Comparison of ENCODE assay signal across 1 worm cellular context in genomic region chrII:10547803-10548693, ce11.
A peak's percentile ranks its signal among the peaks of the same experiment; 100 is the strongest.
TF ChIP-seq lines count a peak whose summit lies in the region.

No protein-coding gene starts in this region.

TF ChIP-seq in whole organism, L1 larva, 84 proteins besides CTCF, POLR2A, EP300 and RAD21 (continued from another document):
- TF ChIP-seq grh-1 (GFP tag; IDR thresholded peaks at IDR 0.05; lab: Robert Waterston, UW) (no peak; the same call in 1 of the 2 replicates), dsc-1 (tag; optimal IDR thresholded peaks at IDR 0.05; lab: Kevin White, UChicago) (no peak), F16B12.6 (tag; optimal IDR thresholded peaks at IDR 0.05; lab: Kevin White, UChicago) (no peak), lin-14 (GFP tag; optimal IDR thresholded peaks at IDR 0.05; lab: Kevin White, UChicago) (peak; percentile 63), lir-3 (tag; optimal IDR thresholded peaks at IDR 0.05; lab: Kevin White, UChicago; ENCODE audit: poor library complexity) (no peak), ets-5 (GFP tag; IDR thresholded peaks at IDR 0.05; lab: Robert Waterston, UW) (no peak), tlp-1 (tag; optimal IDR thresholded peaks at IDR 0.05; lab: Kevin White, UChicago) (no peak), mef-2 (tag; optimal IDR thresholded peaks at IDR 0.05; lab: Kevin White, UChicago) (peak; percentile 18), alr-1 (tag; optimal IDR thresholded peaks at IDR 0.05; lab: Kevin White, UChicago; ENCODE audit: borderline replicate concordance) (no peak), mdl-1 (tag; optimal IDR thresholded peaks at IDR 0.05; lab: Kevin White, UChicago) (peak in 1 of 2 experiments; percentile 28), ama-1 (optimal IDR thresholded peaks at IDR 0.05; lab: Kevin White, UChicago) (peak; percentile 88), blmp-1 (tag; optimal IDR thresholded peaks at IDR 0.05; lab: Kevin White, UChicago) (peak; percentile 26), nhr-84 (tag; optimal IDR thresholded peaks at IDR 0.05; lab: Kevin White, UChicago) (no peak), nhr-12 (tag; optimal IDR thresholded peaks at IDR 0.05; lab: Kevin White, UChicago) (no peak), snpc-4 (tag; optimal IDR thresholded peaks at IDR 0.05; lab: Kevin White, UChicago) (no peak), ztf-11 (tag; optimal IDR thresholded peaks at IDR 0.05; lab: Kevin White, UChicago) (peak in 1 of 2 experiments; percentile 35), nhr-47 (tag; optimal IDR thresholded peaks at IDR 0.05; lab: Kevin White, UChicago) (no peak), pqm-1 (tag; optimal IDR thresholded peaks at IDR 0.05; lab: Kevin White, UChicago) (no peak), nhr-76 (tag; optimal IDR thresholded peaks at IDR 0.05; lab: Kevin White, UChicago) (no peak), C16A3.4 (tag; optimal IDR thresholded peaks at IDR 0.05; lab: Kevin White, UChicago) (no peak), unc-86 (tag; optimal IDR thresholded peaks at IDR 0.05; lab: Kevin White, UChicago) (peak; percentile 60), hlh-4 (tag; optimal IDR thresholded peaks at IDR 0.05; lab: Kevin White, UChicago) (no peak), elt-3 (tag; optimal IDR thresholded peaks at IDR 0.05; lab: Kevin White, UChicago) (peak in 1 of 6 experiments; percentile 18), snu-23 (GFP tag; optimal IDR thresholded peaks at IDR 0.05; lab: Kevin White, UChicago) (peak; percentile 24), nhr-28 (tag; optimal IDR thresholded peaks at IDR 0.05; lab: Kevin White, UChicago) (no peak), lin-35 (GFP tag; optimal IDR thresholded peaks at IDR 0.05; lab: Kevin White, UChicago) (peak; percentile 33 to 51), nhr-71 (tag; optimal IDR thresholded peaks at IDR 0.05; lab: Kevin White, UChicago) (peak; percentile 60), skn-1 (tag; optimal IDR thresholded peaks at IDR 0.05; lab: Kevin White, UChicago) (peak; percentile 14), aha-1 (tag; optimal IDR thresholded peaks at IDR 0.05; lab: Kevin White, UChicago) (no peak), unc-30 (tag; optimal IDR thresholded peaks at IDR 0.05; lab: Kevin White, UChicago) (no peak), nhr-237 (tag; optimal IDR thresholded peaks at IDR 0.05; lab: Kevin White, UChicago) (no peak), nhr-20 (tag; optimal IDR thresholded peaks at IDR 0.05; lab: Kevin White, UChicago) (peak; percentile 30), egl-27 (tag; optimal IDR thresholded peaks at IDR 0.05; lab: Kevin White, UChicago) (no peak), fkh-10 (GFP tag; optimal IDR thresholded peaks at IDR 0.05; lab: Kevin White, UChicago) (no peak), nhr-90 (tag; optimal IDR thresholded peaks at IDR 0.05; lab: Kevin White, UChicago; ENCODE audit: poor library complexity) (peak; percentile 27), egl-13 (tag; optimal IDR thresholded peaks at IDR 0.05; lab: Kevin White, UChicago) (no peak), isw-1 (GFP tag; IDR thresholded peaks at IDR 0.05; lab: Robert Waterston, UW) (no peak), tbx-2 (tag; optimal IDR thresholded peaks at IDR 0.05; lab: Kevin White, UChicago) (no peak), sptf-1 (tag; optimal IDR thresholded peaks at IDR 0.05; lab: Kevin White, UChicago) (no peak), nhr-19 (GFP tag; conservative IDR thresholded peaks at IDR 0.05; lab: Robert Waterston, UW) (0 out of 2 replicates have a peak, but pooled peaks have one; percentile 1), zip-4 (GFP tag; optimal IDR thresholded peaks at IDR 0.05; lab: Kevin White, UChicago) (no peak), lin-15B (tag; optimal IDR thresholded peaks at IDR 0.05; lab: Kevin White, UChicago) (no peak), xbp-1 (tag; optimal IDR thresholded peaks at IDR 0.05; lab: Kevin White, UChicago) (no peak), ces-1 (GFP tag; optimal IDR thresholded peaks at IDR 0.05; lab: Kevin White, UChicago) (no peak), lsy-2 (tag; optimal IDR thresholded peaks at IDR 0.05; lab: Kevin White, UChicago) (peak; percentile 2 to 17), aly-2 (tag; optimal IDR thresholded peaks at IDR 0.05; lab: Kevin White, UChicago) (peak; percentile 28), vab-15 (tag; optimal IDR thresholded peaks at IDR 0.05; lab: Kevin White, UChicago) (no peak), ceh-90 (tag; optimal IDR thresholded peaks at IDR 0.05; lab: Kevin White, UChicago) (no peak), zag-1 (tag; optimal IDR thresholded peaks at IDR 0.05; lab: Kevin White, UChicago) (no peak), rnt-1 (tag; optimal IDR thresholded peaks at IDR 0.05; lab: Kevin White, UChicago) (peak; percentile 33), lin-13 (GFP tag; optimal IDR thresholded peaks at IDR 0.05; lab: Kevin White, UChicago) (peak; percentile 35), swsn-7 (tag; optimal IDR thresholded peaks at IDR 0.05; lab: Kevin White, UChicago) (no peak), nhr-77 (tag; optimal IDR thresholded peaks at IDR 0.05; lab: Kevin White, UChicago) (no peak), efl-1 (optimal IDR thresholded peaks at IDR 0.05; lab: Kevin White, UChicago) (no peak), efl-1 (GFP tag; optimal IDR thresholded peaks at IDR 0.05 in 1 of 2; lab: Kevin White, UChicago) (peak in 1 of 2 experiments; percentile 94), unc-62 (GFP tag; optimal IDR thresholded peaks at IDR 0.05; lab: Kevin White, UChicago) (no peak), ceh-8 (GFP tag; optimal IDR thresholded peaks at IDR 0.05; lab: Kevin White, UChicago) (no peak), mep-1 (tag; optimal IDR thresholded peaks at IDR 0.05; lab: Kevin White, UChicago) (peak; percentile 82), dpl-1 (GFP tag; optimal IDR thresholded peaks at IDR 0.05; lab: Kevin White, UChicago) (peak in 1 of 3 experiments; percentile 15), sup-37 (GFP tag; optimal IDR thresholded peaks at IDR 0.05; lab: Kevin White, UChicago) (no peak), C04F5.9 (tag; optimal IDR thresholded peaks at IDR 0.05; lab: Kevin White, UChicago) (no peak), hpl-2 (GFP tag; optimal IDR thresholded peaks at IDR 0.05; lab: Kevin White, UChicago) (no peak), ceh-88 (GFP tag; IDR thresholded peaks at IDR 0.05; lab: Robert Waterston, UW) (peak; percentile 62; the same call in 1 of the 2 replicates), ceh-82 (tag; optimal IDR thresholded peaks at IDR 0.05; lab: Kevin White, UChicago) (no peak), jun-1 (tag; optimal IDR thresholded peaks at IDR 0.05; lab: Kevin White, UChicago) (no peak), nhr-85 (tag; lab: Kevin White, UChicago) (no peak), hlh-17 (GFP tag; optimal IDR thresholded peaks at IDR 0.05; lab: Kevin White, UChicago; ENCODE audit: borderline replicate concordance) (no peak)
